Worm (Caenorhabditis elegans) whole organism, L3 larva: Measurements from ENCODE around the gene srbc-48.

Experiments
- R02D3.7 ChIP-seq: fragments of 150-350 bp; optimal IDR thresholded peaks from 2 replicates; lab custom pipeline; 2014; ENCODE audit warnings: missing biosample characterization, missing genetic modification characterization
- ZK546.5 ChIP-seq: sonication (generic microtip); optimal IDR thresholded peaks from 2 replicates; lab custom pipeline; 2017; ENCODE audit warnings: missing biosample characterization, missing genetic modification characterization
- aly-2 ChIP-seq: fragments of 150-350 bp; optimal IDR thresholded peaks from 2 replicates; lab custom pipeline; 2014; ENCODE audit warnings: missing biosample characterization, missing genetic modification characterization
- ama-1 ChIP-seq: fragments of 150-350 bp; optimal IDR thresholded peaks from 2 replicates; lab custom pipeline; 2018
- ceh-16 ChIP-seq: sonication (generic microtip); optimal IDR thresholded peaks from 2 replicates; lab custom pipeline; 2017; ENCODE audit warnings: missing biosample characterization, missing genetic modification characterization
- ceh-28 ChIP-seq: fragments of 150-350 bp; optimal IDR thresholded peaks from 2 replicates; lab custom pipeline; 2014; ENCODE audit warnings: missing biosample characterization, missing genetic modification reagents, missing genetic modification characterization
- ceh-82 ChIP-seq: fragments of 150-350 bp; optimal IDR thresholded peaks from 2 replicates; lab custom pipeline; 2014; ENCODE audit warnings: missing biosample characterization, missing genetic modification characterization
- ceh-9 ChIP-seq: sonication (generic microtip); optimal IDR thresholded peaks from 2 replicates; lab custom pipeline; 2018; ENCODE audit warnings: missing biosample characterization, missing genetic modification characterization
- egl-27 ChIP-seq: sonication (generic microtip); optimal IDR thresholded peaks from 4 replicates; lab custom pipeline; 2017; ENCODE audit warnings: missing biosample characterization, missing genetic modification reagents, missing genetic modification characterization
- elt-2 ChIP-seq: sonication (generic microtip); optimal IDR thresholded peaks from 2 replicates; lab custom pipeline; 2016; ENCODE audit warnings: missing genetic modification reagents, mild to moderate bottlenecking, missing genetic modification characterization, missing compliant biosample characterization
- elt-3 ChIP-seq, 3 experiments: fragments of 150-350 bp in 1 of 3; sonication (generic microtip) in 2 of 3; optimal IDR thresholded peaks; 2 replicates in 2 of 3; 4 replicates in 1 of 3; lab custom pipeline; 2014 to 2017; ENCODE audit warnings: missing biosample characterization in 3 of 3, missing genetic modification characterization in 3 of 3
- eor-1 ChIP-seq, 2 experiments: fragments of 150-350 bp; optimal IDR thresholded peaks; 2 replicates each; lab custom pipeline; 2014 to 2018; ENCODE audit warnings: missing biosample characterization in 2 of 2, missing genetic modification characterization in 2 of 2
- fkh-10 ChIP-seq: sonication (generic microtip); optimal IDR thresholded peaks from 2 replicates; lab custom pipeline; 2017; ENCODE audit warnings: missing biosample characterization, missing genetic modification reagents, missing genetic modification characterization
- fos-1 ChIP-seq: fragments of 150-350 bp; optimal IDR thresholded peaks from 2 replicates; lab custom pipeline; 2014; ENCODE audit warnings: missing biosample characterization, missing genetic modification characterization
- hmg-11 ChIP-seq: sonication (generic microtip); optimal IDR thresholded peaks from 2 replicates; lab custom pipeline; 2016; ENCODE audit warnings: missing genetic modification characterization, missing compliant biosample characterization
- lin-15B ChIP-seq: fragments of 150-350 bp; optimal IDR thresholded peaks from 2 replicates; lab custom pipeline; 2014; ENCODE audit warnings: missing biosample characterization, missing genetic modification characterization
- lin-39 ChIP-seq: fragments of 150-350 bp; optimal IDR thresholded peaks from 2 replicates; lab custom pipeline; 2018; ENCODE audit warnings: missing biosample characterization, missing genetic modification reagents, missing genetic modification characterization
- lsy-12 ChIP-seq: sonication (generic microtip); optimal IDR thresholded peaks from 2 replicates; lab custom pipeline; 2016; ENCODE audit warnings: mild to moderate bottlenecking, missing genetic modification characterization, missing compliant biosample characterization
- mdl-1 ChIP-seq: fragments of 150-350 bp; optimal IDR thresholded peaks from 2 replicates; lab custom pipeline; 2014; ENCODE audit warnings: missing biosample characterization, missing genetic modification characterization
- nhr-12 ChIP-seq: fragments of 150-350 bp; optimal IDR thresholded peaks from 2 replicates; lab custom pipeline; 2014; ENCODE audit warnings: missing biosample characterization, missing genetic modification characterization
- nhr-23 ChIP-seq: fragments of 150-350 bp; optimal IDR thresholded peaks from 2 replicates; lab custom pipeline; 2014; ENCODE audit warnings: missing biosample characterization, missing genetic modification reagents, missing genetic modification characterization
- nhr-237 ChIP-seq: fragments of 150-350 bp; optimal IDR thresholded peaks from 2 replicates; lab custom pipeline; 2014; ENCODE audit warnings: missing biosample characterization, missing genetic modification characterization
- nhr-25 ChIP-seq: sonication (generic microtip); optimal IDR thresholded peaks from 2 replicates; lab custom pipeline; 2017; ENCODE audit warnings: missing biosample characterization, missing genetic modification characterization
- nhr-28 ChIP-seq: fragments of 150-350 bp; optimal IDR thresholded peaks from 2 replicates; lab custom pipeline; 2014; ENCODE audit warnings: missing biosample characterization, missing genetic modification characterization
- nhr-43 ChIP-seq: sonication (generic microtip); optimal IDR thresholded peaks from 2 replicates; lab custom pipeline; 2016; ENCODE audit warnings: mild to moderate bottlenecking, missing genetic modification characterization, missing compliant biosample characterization; ENCODE audit not compliant: poor library complexity, severe bottlenecking
- nhr-76 ChIP-seq: fragments of 150-350 bp; sonication (generic microtip); optimal IDR thresholded peaks from 5 replicates; lab custom pipeline; 2014; ENCODE audit warnings: missing biosample characterization, missing genetic modification characterization
- pha-4 ChIP-seq: fragments of 150-350 bp; optimal IDR thresholded peaks from 2 replicates; lab custom pipeline; 2014; ENCODE audit warnings: missing biosample characterization, missing genetic modification reagents, missing genetic modification characterization
- pqm-1 ChIP-seq: fragments of 150-350 bp; optimal IDR thresholded peaks from 2 replicates; lab custom pipeline; 2017; ENCODE audit warnings: missing biosample characterization, missing genetic modification characterization, inconsistent platforms
- skn-1 ChIP-seq: fragments of 150-350 bp; optimal IDR thresholded peaks from 2 replicates; lab custom pipeline; 2014; ENCODE audit warnings: missing biosample characterization, missing genetic modification characterization
- snpc-4 ChIP-seq: fragments of 150-350 bp; optimal IDR thresholded peaks from 2 replicates; lab custom pipeline; 2014; ENCODE audit warnings: missing biosample characterization, missing genetic modification characterization
- tbx-2 ChIP-seq: sonication (generic microtip); optimal IDR thresholded peaks from 2 replicates; lab custom pipeline; 2016; ENCODE audit warnings: mild to moderate bottlenecking, missing genetic modification characterization, missing compliant biosample characterization
- unc-39 ChIP-seq: sonication (generic microtip); optimal IDR thresholded peaks from 4 replicates; lab custom pipeline; 2017; ENCODE audit warnings: missing biosample characterization, missing genetic modification characterization
- zag-1 ChIP-seq: fragments of 150-350 bp; optimal IDR thresholded peaks from 2 replicates; lab custom pipeline; 2014; ENCODE audit warnings: missing biosample characterization, missing genetic modification characterization
- ztf-11 ChIP-seq: fragments of 150-350 bp; optimal IDR thresholded peaks from 2 replicates; lab custom pipeline; 2014; ENCODE audit warnings: missing biosample characterization, missing genetic modification characterization
- ztf-4 ChIP-seq: fragments of 150-350 bp; optimal IDR thresholded peaks from 2 replicates; lab custom pipeline; 2014; ENCODE audit warnings: missing biosample characterization, missing genetic modification characterization

srbc-48 gene

DNA sequence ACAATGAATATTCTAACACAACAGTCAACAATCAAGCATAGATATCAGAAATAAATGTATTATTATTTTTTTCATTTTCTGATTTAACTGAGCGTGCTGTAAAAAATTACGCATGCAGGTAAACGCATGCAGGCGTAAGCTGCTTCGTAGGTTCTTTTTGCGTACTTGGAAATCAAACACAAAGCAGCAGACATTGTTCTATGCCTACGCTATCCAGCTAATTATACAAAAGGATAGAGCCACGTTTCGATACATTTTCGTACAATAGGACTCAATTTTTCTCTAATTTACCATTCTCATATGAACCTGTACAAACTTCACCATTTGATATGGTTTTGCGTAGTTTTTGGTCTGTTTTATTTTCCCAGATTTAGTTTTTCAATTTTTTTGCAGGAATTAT lies 37.6 kb upstream of the srbc-48 start, which contains the start of gene T26E4.3:
Gene T26E4.3 (plus strand): TSS at position 301 of the 400 bp plus-strand sequence.
- TF ChIP-seq fkh-10 (GFP tag; lab: Kevin White, UChicago) (no peak), ZK546.5 (tag; lab: Kevin White, UChicago) (no peak), zag-1 (tag; lab: Kevin White, UChicago) (no peak), mdl-1 (tag; lab: Kevin White, UChicago) (no peak), ztf-11 (tag; lab: Kevin White, UChicago) (no peak), R02D3.7 (no peak), snpc-4 (tag; lab: Kevin White, UChicago) (no peak), fos-1 (tag; lab: Kevin White, UChicago) (no peak), lsy-12 (tag; lab: Kevin White, UChicago) (no peak), pqm-1 (tag; lab: Kevin White, UChicago) (no peak), egl-27 (tag; lab: Kevin White, UChicago) (no peak), nhr-25 (no peak), skn-1 (tag; lab: Kevin White, UChicago) (no peak), ceh-16 (tag; lab: Kevin White, UChicago) (no peak), ama-1 (lab: Kevin White, UChicago) (no peak), elt-3 (tag; optimal IDR thresholded peaks at IDR 0.05; lab: Kevin White, UChicago) (no peak), nhr-28 (tag; lab: Kevin White, UChicago) (no peak), lin-15B (tag; lab: Kevin White, UChicago) (no peak), unc-39 (no peak), nhr-43 (tag; lab: Kevin White, UChicago) (no peak)
- TF ChIP-seq, all 47 proteins: peak for 0

DNA sequence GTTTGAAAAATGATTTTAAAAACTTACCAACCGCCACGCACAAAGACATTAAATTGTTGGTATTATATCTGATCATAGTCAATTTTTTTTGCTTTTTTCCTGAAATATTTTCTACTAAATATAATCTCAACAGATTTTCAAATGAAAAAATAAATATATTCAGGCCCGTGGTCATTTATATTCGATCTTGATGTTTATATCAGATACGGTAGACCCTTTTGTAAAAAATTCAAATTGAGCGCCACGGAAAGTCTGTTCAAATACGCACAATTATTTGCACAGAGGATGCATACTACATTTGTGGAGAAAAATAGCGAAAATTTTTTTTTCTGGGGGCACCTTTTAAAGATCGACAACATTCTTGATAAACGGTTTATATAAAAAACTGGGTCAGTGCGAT lies 27.7 kb upstream of the srbc-48 start, which contains the start of gene T26E4.4:
Gene T26E4.4 (minus strand): TSS at position 101 of the 400 bp plus-strand sequence.
- TF ChIP-seq mdl-1 (tag; lab: Kevin White, UChicago), result no peak
- TF ChIP-seq nhr-25, result no peak
- TF ChIP-seq nhr-12 (tag; lab: Kevin White, UChicago), result no peak
- TF ChIP-seq ceh-82, result no peak
- no peak for TF ChIP-seq eor-1 (tag; optimal IDR thresholded peaks at IDR 0.05; lab: Kevin White, UChicago)
- TF ChIP-seq ztf-11 (tag; lab: Kevin White, UChicago), result no peak
- no peak for TF ChIP-seq tbx-2 (tag; lab: Kevin White, UChicago)
- TF ChIP-seq ceh-28, result no peak
- no peak for TF ChIP-seq zag-1 (tag; lab: Kevin White, UChicago)
- TF ChIP-seq egl-27 (tag; lab: Kevin White, UChicago), result no peak
- no peak for TF ChIP-seq nhr-76 (tag; lab: Kevin White, UChicago)

DNA sequence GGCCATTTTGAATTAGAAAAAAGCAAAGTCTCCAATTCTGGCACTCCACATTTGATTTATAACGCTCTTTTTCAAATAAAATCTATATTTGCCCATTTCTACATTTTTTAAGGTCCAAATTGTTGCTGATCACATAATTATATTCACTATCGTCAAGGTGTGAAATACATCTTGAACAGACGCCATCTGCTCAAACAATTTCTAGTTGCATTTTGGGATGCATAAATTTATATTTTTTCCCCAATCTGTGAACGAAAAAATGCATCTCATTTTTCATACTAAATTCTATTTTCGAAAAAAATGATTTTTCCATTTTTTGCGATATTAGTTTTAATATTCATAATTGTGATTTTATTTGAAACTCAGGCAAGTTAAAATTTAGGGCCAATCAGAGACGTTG lies 26.8 kb upstream of the srbc-48 start, which contains the start of gene T26E4.7:
Gene T26E4.7 (plus strand): TSS at position 301 of the 400 bp plus-strand sequence.
- TF ChIP-seq nhr-28 (tag; lab: Kevin White, UChicago), result no peak
- TF ChIP-seq nhr-76 (tag; lab: Kevin White, UChicago), result no peak
- no peak for TF ChIP-seq lsy-12 (tag; lab: Kevin White, UChicago)
- TF ChIP-seq ztf-4, result no peak
- TF ChIP-seq snpc-4 (tag; lab: Kevin White, UChicago), result no peak
- TF ChIP-seq nhr-23, result no peak
- no peak for TF ChIP-seq elt-3 (tag; optimal IDR thresholded peaks at IDR 0.05; lab: Kevin White, UChicago)
- TF ChIP-seq nhr-237, result no peak
- TF ChIP-seq pqm-1 (tag; lab: Kevin White, UChicago), result no peak

DNA sequence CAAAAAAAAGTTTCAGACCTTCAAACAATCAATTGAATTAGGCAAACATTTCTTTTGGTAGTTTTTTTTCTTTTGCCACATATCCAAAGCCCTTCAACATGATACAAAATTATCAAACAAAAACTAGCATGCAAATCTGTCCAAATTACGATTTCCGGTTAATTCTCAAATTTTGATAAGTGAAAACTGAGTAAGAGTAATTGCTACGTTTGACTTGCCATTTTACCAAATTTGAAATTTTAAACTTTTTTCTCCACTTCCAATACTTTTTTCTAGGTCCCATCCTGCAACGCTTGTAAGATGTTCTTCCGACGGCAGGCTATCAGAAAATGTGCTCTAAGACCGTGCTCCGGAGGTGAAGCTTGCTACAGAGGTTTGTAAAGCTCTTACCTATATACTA lies 24.0 kb upstream of the srbc-48 start, which contains the start of gene nhr-223:
Gene nhr-223 (plus strand): TSS at position 301 of the 400 bp plus-strand sequence.
- no peak for TF ChIP-seq elt-2 (tag; lab: Kevin White, UChicago)
- no peak for TF ChIP-seq mdl-1 (tag; lab: Kevin White, UChicago)
- TF ChIP-seq snpc-4 (tag; lab: Kevin White, UChicago), result no peak
- no peak for TF ChIP-seq ceh-9
- no peak for TF ChIP-seq aly-2 (tag; lab: Kevin White, UChicago)
- TF ChIP-seq lin-39 (tag; lab: Kevin White, UChicago), result no peak
- no peak for TF ChIP-seq nhr-76 (tag; lab: Kevin White, UChicago)

DNA sequence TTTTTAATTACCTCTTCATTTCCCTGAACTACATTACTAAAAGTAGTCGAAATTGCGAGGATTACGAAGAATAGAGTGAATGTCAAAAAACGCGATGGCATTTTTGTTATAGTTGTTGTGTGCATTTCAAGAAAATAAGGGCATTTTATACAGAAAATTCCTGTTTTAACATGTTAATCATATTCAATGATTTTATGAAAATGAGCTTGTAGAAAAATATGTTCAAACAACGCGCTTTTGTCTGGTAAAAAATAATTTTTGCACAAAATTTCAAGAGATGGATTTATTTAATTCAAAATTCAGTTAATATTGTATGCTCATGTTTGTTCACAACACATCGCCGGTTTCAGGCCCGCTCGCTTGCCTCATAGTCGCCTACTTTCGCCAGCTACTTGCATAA lies 22.0 kb upstream of the srbc-48 start, which contains the start of gene T26E4.10:
Gene T26E4.10 (minus strand): TSS at position 101 of the 400 bp plus-strand sequence.
- TF ChIP-seq lin-15B (tag; lab: Kevin White, UChicago), result no peak
- no peak for TF ChIP-seq ama-1 (lab: Kevin White, UChicago)
- TF ChIP-seq nhr-28 (tag; lab: Kevin White, UChicago), result no peak
- TF ChIP-seq pha-4 (tag; lab: Kevin White, UChicago), result no peak
- TF ChIP-seq hmg-11 (tag; lab: Kevin White, UChicago), result no peak
